Fruit fly (Drosophila melanogaster) whole organism, embryonic: Measurements from ENCODE around the gene sxe2.

Source experiments
- Adf1 ChIP-seq: fragments of 200-800 bp; sonication (Bioruptor generic); IDR thresholded peaks from 2 replicates; pipeline ENCODE4 v1.3.6; 2022; ENCODE audit warnings: missing biosample characterization, missing genetic modification characterization
- Awh ChIP-seq: fragments of 200-800 bp; sonication (Bioruptor generic); IDR thresholded peaks from 2 replicates; pipeline ENCODE4, ENCODE4 v1.3.6; 2022; ENCODE audit warnings: missing biosample characterization, missing genetic modification characterization
- B-H2 ChIP-seq: fragments of 200-800 bp; sonication (Bioruptor generic); optimal IDR thresholded peaks from 2 replicates; lab custom pipeline; 2018; ENCODE audit warnings: missing biosample characterization, mild to moderate bottlenecking, missing genetic modification characterization
- CG10267 ChIP-seq: fragments of 200-800 bp; sonication (Bioruptor generic); optimal IDR thresholded peaks from 2 replicates; lab custom pipeline; 2018; ENCODE audit warnings: missing biosample characterization, mild to moderate bottlenecking, missing genetic modification characterization, moderate library complexity
- CG10462 ChIP-seq: fragments of 200-800 bp; sonication (Bioruptor generic); optimal IDR thresholded peaks from 2 replicates; lab custom pipeline; 2016; ENCODE audit warnings: missing biosample characterization, missing genetic modification characterization
- CG10959 ChIP-seq: fragments of 200-800 bp; sonication (Bioruptor generic); IDR thresholded peaks from 2 replicates; pipeline ENCODE4 v1.3.6; 2022; ENCODE audit warnings: missing biosample characterization, missing genetic modification characterization
- CG11695 ChIP-seq: fragments of 200-800 bp; sonication (Bioruptor generic); IDR thresholded peaks from 3 replicates; pipeline ENCODE4 v1.3.6; 2022; ENCODE audit warnings: missing biosample characterization, missing genetic modification characterization
- CG14710 ChIP-seq: fragments of 200-800 bp; sonication (Bioruptor generic); optimal IDR thresholded peaks from 3 replicates; lab custom pipeline; 2019; ENCODE audit warnings: missing biosample characterization, mild to moderate bottlenecking, missing genetic modification characterization, moderate library complexity
- CG16779 ChIP-seq: fragments of 200-800 bp; sonication (Bioruptor generic); IDR thresholded peaks from 2 replicates; pipeline ENCODE4 v1.3.6; 2022; ENCODE audit warnings: missing biosample characterization, missing genetic modification characterization
- CG16815 ChIP-seq: fragments of 200-800 bp; sonication (Bioruptor generic); optimal IDR thresholded peaks from 3 replicates; lab custom pipeline; 2017; ENCODE audit warnings: missing biosample characterization, mild to moderate bottlenecking, missing genetic modification characterization
- CG17361 ChIP-seq: fragments of 200-800 bp; sonication (Bioruptor generic); IDR thresholded peaks from 3 replicates; pipeline ENCODE4 v1.3.6; 2022; ENCODE audit warnings: missing biosample characterization, missing genetic modification characterization
- CG18619 ChIP-seq: fragments of 200-800 bp; sonication (Bioruptor generic); optimal IDR thresholded peaks from 3 replicates; lab custom pipeline; 2017; ENCODE audit warnings: missing biosample characterization, mild to moderate bottlenecking, missing genetic modification characterization
- CG34376 ChIP-seq: fragments of 200-800 bp; sonication (Bioruptor generic); optimal IDR thresholded peaks from 2 replicates; lab custom pipeline; 2018; ENCODE audit warnings: missing biosample characterization, mild to moderate bottlenecking, missing genetic modification characterization
- CG34422 ChIP-seq: fragments of 200-800 bp; sonication (Bioruptor generic); IDR thresholded peaks from 3 replicates; pipeline ENCODE4 v1.3.6; 2022; ENCODE audit warnings: missing biosample characterization, missing genetic modification characterization
- CG3838 ChIP-seq: fragments of 200-800 bp; sonication (Bioruptor generic); optimal IDR thresholded peaks from 3 replicates; lab custom pipeline; 2016; ENCODE audit warnings: missing biosample characterization, missing genetic modification characterization
- CG4360 ChIP-seq: fragments of 200-800 bp; sonication (Bioruptor generic); IDR thresholded peaks from 2 replicates; pipeline ENCODE4 v1.3.6; 2022; ENCODE audit warnings: missing biosample characterization, missing genetic modification characterization
- CG43689 ChIP-seq: fragments of 200-800 bp; sonication (Bioruptor generic); IDR thresholded peaks from 2 replicates; pipeline ENCODE4 v1.3.6; 2022; ENCODE audit warnings: missing biosample characterization, missing genetic modification characterization
- CG6272 ChIP-seq: fragments of 200-800 bp; sonication (Bioruptor generic); IDR thresholded peaks from 2 replicates; pipeline ENCODE4 v1.3.6; 2022; ENCODE audit warnings: missing biosample characterization, missing genetic modification characterization
- CG7357 ChIP-seq: fragments of 200-800 bp; sonication (Bioruptor generic); IDR thresholded peaks from 3 replicates; pipeline ENCODE4 v1.3.6; 2022; ENCODE audit warnings: missing biosample characterization, missing genetic modification characterization
- CG7556 ChIP-seq: fragments of 200-800 bp; sonication (Bioruptor generic); optimal IDR thresholded peaks from 2 replicates; lab custom pipeline; 2017; ENCODE audit warnings: missing biosample characterization, mild to moderate bottlenecking, missing genetic modification characterization
- CG7786 ChIP-seq: fragments of 200-800 bp; sonication (Bioruptor generic); optimal IDR thresholded peaks from 2 replicates; lab custom pipeline; 2016; ENCODE audit warnings: missing biosample characterization, missing genetic modification characterization
- CHES-1-like ChIP-seq: fragments of 200-800 bp; sonication (Bioruptor generic); optimal IDR thresholded peaks from 2 replicates; lab custom pipeline; 2016; ENCODE audit warnings: missing biosample characterization, missing genetic modification characterization
- Dip3 ChIP-seq: fragments of 200-800 bp; sonication (Bioruptor generic); optimal IDR thresholded peaks from 3 replicates; lab custom pipeline; 2016; ENCODE audit warnings: missing biosample characterization, missing genetic modification characterization
- Doc2 ChIP-seq: fragments of 200-800 bp; sonication (Bioruptor generic); IDR thresholded peaks from 2 replicates; pipeline ENCODE4 v1.3.6; 2022; ENCODE audit warnings: missing biosample characterization, missing genetic modification characterization
- Dp ChIP-seq: fragments of 200-800 bp; sonication (Bioruptor generic); optimal IDR thresholded peaks from 2 replicates; lab custom pipeline; 2018; ENCODE audit warnings: missing biosample characterization, mild to moderate bottlenecking, missing genetic modification characterization, moderate library complexity
- Ets97D ChIP-seq: fragments of 200-800 bp; sonication (Bioruptor generic); optimal IDR thresholded peaks from 3 replicates; lab custom pipeline; 2016; ENCODE audit warnings: missing biosample characterization, missing genetic modification characterization
- Lhr ChIP-seq: fragments of 200-800 bp; sonication (Bioruptor generic); optimal IDR thresholded peaks from 3 replicates; lab custom pipeline; 2017; ENCODE audit warnings: mild to moderate bottlenecking, missing biosample characterization, missing genetic modification reagents, missing genetic modification characterization
- Oli ChIP-seq: fragments of 200-800 bp; sonication (Bioruptor generic); optimal IDR thresholded peaks from 2 replicates; lab custom pipeline; 2018; ENCODE audit warnings: missing biosample characterization, mild to moderate bottlenecking, missing genetic modification characterization, moderate library complexity
- Side ChIP-seq: fragments of 200-800 bp; sonication (Bioruptor generic); optimal IDR thresholded peaks from 2 replicates; lab custom pipeline; 2016; ENCODE audit warnings: missing biosample characterization, missing genetic modification characterization
- Ssrp ChIP-seq: fragments of 200-800 bp; sonication (Bioruptor generic); optimal IDR thresholded peaks from 2 replicates; lab custom pipeline; 2018; ENCODE audit warnings: missing biosample characterization, mild to moderate bottlenecking, missing genetic modification characterization, moderate library complexity
- TFAM ChIP-seq: fragments of 200-800 bp; sonication (Bioruptor generic); optimal IDR thresholded peaks from 2 replicates; lab custom pipeline; 2017; ENCODE audit warnings: missing biosample characterization, missing genetic modification characterization, inconsistent platforms
- Taf1 ChIP-seq: fragments of 200-800 bp; sonication (Bioruptor generic); IDR thresholded peaks from 2 replicates; pipeline ENCODE4 v1.3.6; 2022; ENCODE audit warnings: missing biosample characterization, missing genetic modification characterization
- btn ChIP-seq: fragments of 200-800 bp; sonication (Bioruptor generic); optimal IDR thresholded peaks from 2 replicates; lab custom pipeline; 2016; ENCODE audit warnings: missing biosample characterization, missing genetic modification characterization
- dati ChIP-seq: fragments of 200-800 bp; sonication (Bioruptor generic); IDR thresholded peaks from 2 replicates; pipeline ENCODE4 v1.3.6; 2022; ENCODE audit warnings: missing biosample characterization, missing genetic modification characterization
- eve ChIP-seq, 2 experiments: fragments of >200 bp; optimal IDR thresholded peaks; 2 replicates each; lab custom pipeline; 2017; ENCODE audit warnings: missing biosample characterization in 2 of 2, missing genetic modification characterization in 2 of 2
- ewg ChIP-seq: fragments of 200-800 bp; sonication (Bioruptor generic); optimal IDR thresholded peaks from 3 replicates; lab custom pipeline; 2017; ENCODE audit warnings: mild to moderate bottlenecking, missing biosample characterization, missing genetic modification reagents, missing genetic modification characterization
- fd102C ChIP-seq: fragments of 200-800 bp; sonication (Bioruptor generic); optimal IDR thresholded peaks from 2 replicates; lab custom pipeline; 2018; ENCODE audit warnings: missing biosample characterization, mild to moderate bottlenecking, missing genetic modification characterization, moderate library complexity
- grn ChIP-seq: fragments of 200-800 bp; sonication (Bioruptor generic); optimal IDR thresholded peaks from 3 replicates; lab custom pipeline; 2017; ENCODE audit warnings: missing biosample characterization, missing genetic modification characterization
- ken ChIP-seq: fragments of 200-800 bp; sonication (Bioruptor generic); IDR thresholded peaks from 3 replicates; pipeline ENCODE4 v1.3.6; 2022; ENCODE audit warnings: missing biosample characterization, missing genetic modification characterization
- kni ChIP-seq: fragments of 200-800 bp; sonication (Bioruptor generic); optimal IDR thresholded peaks from 3 replicates; lab custom pipeline; 2017; ENCODE audit warnings: mild to moderate bottlenecking, missing biosample characterization, missing genetic modification reagents, missing genetic modification characterization
- lbe ChIP-seq: fragments of 200-800 bp; sonication (Bioruptor generic); optimal IDR thresholded peaks from 2 replicates; lab custom pipeline; 2016; ENCODE audit warnings: missing biosample characterization, mild to moderate bottlenecking, missing genetic modification characterization
- maf-S ChIP-seq: fragments of 200-800 bp; sonication (Bioruptor generic); optimal IDR thresholded peaks from 2 replicates; lab custom pipeline; 2016; ENCODE audit warnings: missing biosample characterization, missing genetic modification characterization
- mld ChIP-seq: fragments of 200-800 bp; sonication (Bioruptor generic); IDR thresholded peaks from 3 replicates; pipeline ENCODE4 v1.3.6; 2022; ENCODE audit warnings: missing biosample characterization, missing genetic modification characterization; ENCODE audit not compliant: partially characterized antibody
- pb ChIP-seq: fragments of 200-800 bp; sonication (Bioruptor generic); optimal IDR thresholded peaks from 3 replicates; lab custom pipeline; 2016; ENCODE audit warnings: missing biosample characterization, missing genetic modification characterization
- pros ChIP-seq: fragments of 200-800 bp; sonication (Bioruptor generic); optimal IDR thresholded peaks from 3 replicates; lab custom pipeline; 2019; ENCODE audit warnings: missing biosample characterization, mild to moderate bottlenecking, missing genetic modification characterization, moderate library complexity
- pzg ChIP-seq: fragments of 200-800 bp; sonication (Bioruptor generic); optimal IDR thresholded peaks from 3 replicates; lab custom pipeline; 2018; ENCODE audit warnings: missing biosample characterization, mild to moderate bottlenecking, missing genetic modification characterization, moderate library complexity
- sug ChIP-seq: fragments of 200-800 bp; optimal IDR thresholded peaks from 2 replicates; lab custom pipeline; 2019; ENCODE audit warnings: missing biosample characterization, mild to moderate bottlenecking, missing genetic modification characterization, moderate library complexity
- toy ChIP-seq: fragments of 200-800 bp; sonication (Bioruptor generic); IDR thresholded peaks from 2 replicates; pipeline ENCODE4 v1.3.6; 2022; ENCODE audit warnings: missing biosample characterization, missing genetic modification characterization
- vfl ChIP-seq: fragments of 200-800 bp; sonication (Bioruptor generic); optimal IDR thresholded peaks from 2 replicates; lab custom pipeline; 2016; ENCODE audit warnings: missing biosample characterization, missing genetic modification characterization
- zen2 ChIP-seq: fragments of 200-800 bp; sonication (Bioruptor generic); IDR thresholded peaks from 3 replicates; pipeline ENCODE4 v1.3.6; 2022; ENCODE audit warnings: missing biosample characterization, missing genetic modification characterization; ENCODE audit not compliant: partially characterized antibody

sxe2 gene

DNA sequence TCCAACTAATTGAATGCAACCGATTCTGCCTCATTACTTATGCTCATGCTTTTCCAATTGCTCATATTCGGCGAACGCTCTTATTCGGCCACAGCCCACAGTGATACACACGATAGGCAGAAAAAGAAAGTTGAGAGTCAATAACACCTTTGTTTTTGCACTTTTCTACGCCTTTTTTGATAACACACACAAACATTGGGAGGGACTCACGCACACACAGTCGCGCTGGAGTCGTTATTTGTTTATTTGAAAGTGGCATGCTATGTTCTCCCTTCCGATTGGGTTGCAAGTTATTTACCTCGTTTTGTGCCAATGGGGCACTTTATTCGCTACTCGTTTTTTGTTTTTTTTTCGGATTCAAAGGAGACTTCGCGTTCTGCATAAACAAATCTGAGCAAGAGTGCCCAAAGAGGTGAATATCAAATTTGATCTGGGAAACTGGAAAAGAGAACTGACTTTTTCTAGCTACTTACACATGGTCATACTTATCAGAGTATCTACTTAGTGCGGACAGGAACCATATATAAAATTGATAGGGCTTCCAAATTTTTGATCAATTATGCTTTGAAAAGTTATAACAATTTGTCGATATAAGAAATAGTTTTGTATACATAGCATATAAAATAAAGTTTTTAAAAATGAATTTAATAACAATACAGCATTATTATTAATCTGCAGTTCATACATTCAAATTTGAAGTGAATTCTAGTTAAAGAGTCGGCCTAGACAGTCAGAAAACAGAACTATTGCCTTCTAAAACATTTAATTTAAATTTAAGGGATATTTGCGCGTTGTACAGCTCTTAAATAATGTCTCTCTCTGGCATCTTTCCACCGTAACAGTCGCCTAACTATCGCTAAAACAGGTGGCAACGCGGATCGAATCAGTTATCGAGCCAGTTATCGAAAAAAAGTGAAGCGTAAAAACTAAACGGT, 14.9 kb downstream of the sxe2 start, which contains the start of the genes Mhcl and Akt (continued):
- TF ChIP-seq kni (GFP tag; lab: Kevin White, UChicago) (no peak), pros (GFP tag; lab: Kevin White, UChicago) (no peak), CG14710 (tag; lab: Kevin White, UChicago) (peak; percentile 81), CG34376 (GFP tag; lab: Kevin White, UChicago) (no peak), CG16815 (GFP tag; lab: Kevin White, UChicago) (no peak), grn (GFP tag; lab: Kevin White, UChicago) (peak; percentile 44), CG3838 (GFP tag; lab: Kevin White, UChicago) (no peak), ewg (GFP tag; lab: Kevin White, UChicago) (no peak), fd102C (GFP tag; lab: Kevin White, UChicago) (no peak), CG10462 (GFP tag; lab: Kevin White, UChicago) (no peak), CG17361 (GFP tag; lab: Robert Waterston, UW) (peak; percentile 46; the same call in 2 of the 3 replicates), Dip3 (GFP tag; lab: Kevin White, UChicago) (no peak), mld (GFP tag; lab: Robert Waterston, UW) (no peak), CG11695 (GFP tag; lab: Robert Waterston, UW) (no peak), CG16779 (GFP tag; lab: Robert Waterston, UW) (no peak), sug (tag; lab: Kevin White, UChicago) (peak; percentile 11), pb (GFP tag; lab: Kevin White, UChicago) (no peak), Doc2 (GFP tag; lab: Robert Waterston, UW) (no peak), pzg (GFP tag; lab: Kevin White, UChicago) (peak; percentile 52), vfl (GFP tag; lab: Kevin White, UChicago) (no peak), eve (GFP tag; optimal IDR thresholded peaks at IDR 0.05; lab: Kevin White, UChicago) (no peak), CHES-1-like (GFP tag; lab: Kevin White, UChicago) (no peak), Dp (peak; percentile 53), lbe (no peak), Side (GFP tag; lab: Kevin White, UChicago) (no peak), Taf1 (GFP tag; lab: Robert Waterston, UW) (no peak), CG7357 (GFP tag; lab: Robert Waterston, UW) (no peak), CG10267 (peak; percentile 67), CG10959 (GFP tag; lab: Robert Waterston, UW) (no peak), Ssrp (peak; percentile 27), CG4360 (GFP tag; lab: Robert Waterston, UW) (no peak), zen2 (GFP tag; lab: Robert Waterston, UW) (no peak), CG18619 (GFP tag; lab: Kevin White, UChicago) (no peak), CG6272 (GFP tag; lab: Robert Waterston, UW) (no peak), Lhr (peak; percentile 65), btn (GFP tag; lab: Kevin White, UChicago) (no peak), CG7556 (GFP tag; lab: Kevin White, UChicago) (no peak), maf-S (GFP tag; lab: Kevin White, UChicago) (no peak), CG7786 (no peak), ken (GFP tag; lab: Robert Waterston, UW) (no peak), dati (no peak), CG43689 (no peak), TFAM (GFP tag; lab: Kevin White, UChicago) (no peak), Oli (tag; lab: Kevin White, UChicago) (no peak), CG34422 (GFP tag; lab: Robert Waterston, UW) (peak; percentile 59; the same call in 2 of the 3 replicates), Ets97D (GFP tag; lab: Kevin White, UChicago) (peak; percentile 34), Awh (GFP tag; lab: Robert Waterston, UW) (no peak), Adf1 (GFP tag; lab: Robert Waterston, UW) (no peak), B-H2 (no peak), toy (GFP tag; lab: Robert Waterston, UW) (no peak)
